Worm (Caenorhabditis elegans) whole organism, L1 larva: ENCODE results near the gene cyp-13A3.

Source experiments
- blmp-1 ChIP-seq: fragments of 150-350 bp; optimal IDR thresholded peaks from 2 replicates; lab custom pipeline; 2014; ENCODE audit warnings: missing biosample characterization, missing genetic modification characterization
- fkh-10 ChIP-seq: sonication (generic microtip); optimal IDR thresholded peaks from 2 replicates; lab custom pipeline; 2017; ENCODE audit warnings: missing biosample characterization, missing genetic modification reagents, missing genetic modification characterization
- nhr-28 ChIP-seq: fragments of 150-350 bp; optimal IDR thresholded peaks from 2 replicates; lab custom pipeline; 2014; ENCODE audit warnings: missing biosample characterization, missing genetic modification characterization

DNA sequence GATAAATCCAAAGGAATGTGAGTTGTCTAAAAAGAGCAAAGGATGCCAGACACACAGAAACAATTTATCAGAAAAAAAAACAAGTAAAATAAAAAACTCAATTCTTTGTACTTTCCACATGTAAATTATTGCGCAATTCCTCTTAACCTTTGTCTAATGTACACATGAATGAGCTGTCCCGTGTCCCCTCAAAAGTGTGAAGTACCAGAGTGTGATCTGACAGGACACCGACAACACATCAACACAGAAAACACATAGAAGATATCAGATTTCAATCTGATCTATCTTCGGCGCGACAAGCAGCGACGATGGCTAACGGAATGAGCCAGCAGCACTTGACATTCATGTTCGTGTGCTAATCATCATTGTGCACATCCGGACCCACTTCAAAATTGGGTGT is 35.4 kb upstream of the cyp-13A3 start:
- no peak for TF ChIP-seq nhr-28 (tag; lab: Kevin White, UChicago)
- TF ChIP-seq blmp-1 (tag; lab: Kevin White, UChicago) = no peak
- TF ChIP-seq fkh-10 = no peak
